Fruit fly (Drosophila melanogaster) whole organism, embryonic: ENCODE measurements around the gene CG42798.
A peak's percentile ranks its signal among the peaks of the same experiment; 100 is the strongest.

Experiments used
- Asciz ChIP-seq: fragments of 200-800 bp; sonication (Bioruptor generic); optimal IDR thresholded peaks from 2 replicates; lab custom pipeline; 2017; ENCODE audit warnings: missing biosample characterization, mild to moderate bottlenecking, missing genetic modification characterization, missing genetic modification reagents
- CG10147 ChIP-seq: fragments of 200-800 bp; sonication (Bioruptor generic); optimal IDR thresholded peaks from 2 replicates; lab custom pipeline; 2019; ENCODE audit warnings: missing biosample characterization, mild to moderate bottlenecking, missing genetic modification characterization, moderate library complexity
- CG10654 ChIP-seq: fragments of 200-800 bp; sonication (Bioruptor generic); optimal IDR thresholded peaks from 2 replicates; lab custom pipeline; 2016; ENCODE audit warnings: missing biosample characterization, missing genetic modification characterization
- CG11504 ChIP-seq: fragments of 200-800 bp; sonication (Bioruptor generic); optimal IDR thresholded peaks from 3 replicates; lab custom pipeline; 2019; ENCODE audit warnings: missing biosample characterization, mild to moderate bottlenecking, missing genetic modification characterization, moderate library complexity
- CG12071 ChIP-seq: fragments of 200-800 bp; sonication (Bioruptor generic); optimal IDR thresholded peaks from 3 replicates; lab custom pipeline; 2018; ENCODE audit warnings: missing biosample characterization, mild to moderate bottlenecking, missing genetic modification characterization
- CG13894 ChIP-seq: fragments of 200-800 bp; sonication (Bioruptor generic); optimal IDR thresholded peaks from 3 replicates; lab custom pipeline; 2018; ENCODE audit warnings: missing biosample characterization, mild to moderate bottlenecking, missing genetic modification characterization, moderate library complexity
- CG14014 ChIP-seq: fragments of 200-800 bp; sonication (Bioruptor generic); IDR thresholded peaks from 2 replicates; pipeline ENCODE4 v1.3.6; 2022; ENCODE audit warnings: missing biosample characterization, missing genetic modification characterization
- CG15011 ChIP-seq: fragments of 200-800 bp; sonication (Bioruptor generic); optimal IDR thresholded peaks from 3 replicates; lab custom pipeline; 2018; ENCODE audit warnings: missing biosample characterization, mild to moderate bottlenecking, missing genetic modification characterization
- CG1647 ChIP-seq: fragments of 200-800 bp; sonication (Bioruptor generic); optimal IDR thresholded peaks from 3 replicates; lab custom pipeline; 2016; ENCODE audit warnings: missing biosample characterization, missing genetic modification characterization
- CG1792 ChIP-seq: fragments of 200-800 bp; sonication (Bioruptor generic); optimal IDR thresholded peaks from 2 replicates; lab custom pipeline; 2016; ENCODE audit warnings: missing biosample characterization, missing genetic modification characterization
- CG18476 ChIP-seq: fragments of 200-800 bp; sonication (Bioruptor generic); optimal IDR thresholded peaks from 2 replicates; lab custom pipeline; 2016; ENCODE audit warnings: missing biosample characterization, mild to moderate bottlenecking, missing genetic modification characterization
- CG18764 ChIP-seq: fragments of 200-800 bp; sonication (Bioruptor generic); optimal IDR thresholded peaks from 3 replicates; lab custom pipeline; 2016; ENCODE audit warnings: missing biosample characterization, missing genetic modification characterization
- CG2116 ChIP-seq: fragments of 200-800 bp; sonication (Bioruptor generic); optimal IDR thresholded peaks from 3 replicates; lab custom pipeline; 2018; ENCODE audit warnings: missing biosample characterization, mild to moderate bottlenecking, missing genetic modification characterization
- CG2889 ChIP-seq: fragments of 200-800 bp; sonication (Bioruptor generic); IDR thresholded peaks from 3 replicates; pipeline ENCODE4 v1.3.6; 2022; ENCODE audit warnings: missing biosample characterization, missing genetic modification characterization
- CG31365 ChIP-seq: fragments of 200-800 bp; sonication (Bioruptor generic); optimal IDR thresholded peaks from 2 replicates; lab custom pipeline; 2018; ENCODE audit warnings: missing biosample characterization, mild to moderate bottlenecking, missing genetic modification characterization
- CG31388 ChIP-seq: fragments of 200-800 bp; sonication (Bioruptor generic); optimal IDR thresholded peaks from 2 replicates; lab custom pipeline; 2016; ENCODE audit warnings: missing biosample characterization, missing genetic modification characterization
- CG3995 ChIP-seq: fragments of 200-800 bp; sonication (Bioruptor generic); optimal IDR thresholded peaks from 3 replicates; lab custom pipeline; 2016; ENCODE audit warnings: missing biosample characterization, missing genetic modification characterization
- CG42726 ChIP-seq: fragments of 200-800 bp; sonication (Bioruptor generic); IDR thresholded peaks from 2 replicates; pipeline ENCODE4 v1.3.6; 2022; ENCODE audit warnings: missing biosample characterization, missing genetic modification characterization; ENCODE audit not compliant: partially characterized antibody
- CG4730 ChIP-seq: fragments of 200-800 bp; sonication (Bioruptor generic); IDR thresholded peaks from 2 replicates; pipeline ENCODE4 v1.3.6; 2022; ENCODE audit warnings: missing biosample characterization, missing genetic modification characterization
- CG5953 ChIP-seq: fragments of 200-800 bp; sonication (Bioruptor generic); IDR thresholded peaks from 2 replicates; pipeline ENCODE4 v1.3.6; 2022; ENCODE audit warnings: missing biosample characterization, missing genetic modification characterization
- CG6654 ChIP-seq: fragments of 200-800 bp; sonication (Bioruptor generic); optimal IDR thresholded peaks from 2 replicates; lab custom pipeline; 2017; ENCODE audit warnings: missing biosample characterization, mild to moderate bottlenecking, missing genetic modification characterization
- CG6683 ChIP-seq: fragments of 200-800 bp; sonication (Bioruptor generic); optimal IDR thresholded peaks from 2 replicates; lab custom pipeline; 2017; ENCODE audit warnings: missing biosample characterization, mild to moderate bottlenecking, missing genetic modification characterization, missing genetic modification reagents
- CG9817 ChIP-seq: fragments of 200-800 bp; sonication (Bioruptor generic); optimal IDR thresholded peaks from 2 replicates; lab custom pipeline; 2018; ENCODE audit warnings: missing biosample characterization, mild to moderate bottlenecking, missing genetic modification characterization, moderate library complexity
- Camta ChIP-seq: fragments of 200-800 bp; sonication (Bioruptor generic); optimal IDR thresholded peaks from 2 replicates; lab custom pipeline; 2016; ENCODE audit warnings: missing biosample characterization, missing genetic modification characterization
- Doc2 ChIP-seq: fragments of 200-800 bp; sonication (Bioruptor generic); IDR thresholded peaks from 2 replicates; pipeline ENCODE4 v1.3.6; 2022; ENCODE audit warnings: missing biosample characterization, missing genetic modification characterization
- Dref ChIP-seq: fragments of 200-800 bp; sonication (Bioruptor generic); IDR thresholded peaks from 2 replicates; pipeline ENCODE4 v1.3.6; 2022; ENCODE audit warnings: missing biosample characterization, missing genetic modification characterization
- HLH4C ChIP-seq: fragments of 200-800 bp; sonication (Bioruptor generic); IDR thresholded peaks from 3 replicates; pipeline ENCODE4 v1.3.6; 2022; ENCODE audit warnings: missing biosample characterization, missing genetic modification characterization; ENCODE audit not compliant: partially characterized antibody
- HmgD ChIP-seq: fragments of 200-800 bp; sonication (Bioruptor generic); optimal IDR thresholded peaks from 3 replicates; lab custom pipeline; 2016; ENCODE audit warnings: missing biosample characterization, missing genetic modification characterization
- HmgZ ChIP-seq: fragments of 200-800 bp; sonication (Bioruptor generic); optimal IDR thresholded peaks from 2 replicates; lab custom pipeline; 2018; ENCODE audit warnings: missing biosample characterization, mild to moderate bottlenecking, missing genetic modification characterization
- Hmr ChIP-seq: fragments of 200-800 bp; sonication (Bioruptor generic); optimal IDR thresholded peaks from 3 replicates; lab custom pipeline; 2017; ENCODE audit warnings: mild to moderate bottlenecking, missing biosample characterization, missing genetic modification reagents, missing genetic modification characterization
- Ptx1 ChIP-seq: fragments of 200-800 bp; sonication (Bioruptor generic); IDR thresholded peaks from 2 replicates; pipeline ENCODE4 v1.3.6; 2022; ENCODE audit warnings: missing biosample characterization, missing genetic modification characterization
- Six4 ChIP-seq: fragments of 200-800 bp; sonication (Bioruptor generic); optimal IDR thresholded peaks from 2 replicates; lab custom pipeline; 2016; ENCODE audit warnings: missing biosample characterization, missing genetic modification characterization
- bab2 ChIP-seq: fragments of 200-800 bp; sonication (Bioruptor generic); optimal IDR thresholded peaks from 2 replicates; lab custom pipeline; 2016; ENCODE audit warnings: missing biosample characterization, missing genetic modification characterization
- bcd ChIP-seq: fragments of 200-800 bp; sonication (Bioruptor generic); optimal IDR thresholded peaks from 2 replicates; lab custom pipeline; 2017; ENCODE audit warnings: missing biosample characterization, mild to moderate bottlenecking, missing genetic modification characterization
- bowl ChIP-seq: fragments of 200-800 bp; sonication (Bioruptor generic); IDR thresholded peaks from 2 replicates; pipeline ENCODE4 v1.3.6; 2022; ENCODE audit warnings: missing biosample characterization, missing genetic modification characterization
- br ChIP-seq: fragments of >200 bp; optimal IDR thresholded peaks from 2 replicates; lab custom pipeline; 2017
- corto ChIP-seq: fragments of 200-800 bp; sonication (Bioruptor generic); optimal IDR thresholded peaks from 2 replicates; lab custom pipeline; 2016; ENCODE audit warnings: missing biosample characterization, mild to moderate bottlenecking, missing genetic modification characterization, moderate library complexity
- da ChIP-seq: fragments of 200-800 bp; sonication (Bioruptor generic); optimal IDR thresholded peaks from 2 replicates; lab custom pipeline; 2016; ENCODE audit warnings: missing biosample characterization, missing genetic modification characterization
- danr ChIP-seq: fragments of 200-800 bp; sonication (Bioruptor generic); IDR thresholded peaks from 2 replicates; pipeline ENCODE4 v1.3.6; 2022; ENCODE audit warnings: missing biosample characterization, missing genetic modification characterization
- fd96Cb ChIP-seq: fragments of 200-800 bp; sonication (Bioruptor generic); optimal IDR thresholded peaks from 2 replicates; lab custom pipeline; 2018; ENCODE audit warnings: missing biosample characterization, mild to moderate bottlenecking, missing genetic modification characterization, moderate library complexity
- hbn ChIP-seq: fragments of 200-800 bp; sonication (Bioruptor generic); IDR thresholded peaks from 2 replicates; pipeline ENCODE4 v1.3.6; 2022; ENCODE audit warnings: missing biosample characterization, missing genetic modification characterization; ENCODE audit not compliant: partially characterized antibody
- knrl ChIP-seq: fragments of 200-800 bp; sonication (Bioruptor generic); IDR thresholded peaks from 3 replicates; pipeline ENCODE4 v1.3.6; 2022; ENCODE audit warnings: missing biosample characterization, missing genetic modification characterization; ENCODE audit not compliant: partially characterized antibody
- lbe ChIP-seq: fragments of 200-800 bp; sonication (Bioruptor generic); optimal IDR thresholded peaks from 2 replicates; lab custom pipeline; 2016; ENCODE audit warnings: missing biosample characterization, mild to moderate bottlenecking, missing genetic modification characterization
- org-1 ChIP-seq: fragments of 200-800 bp; sonication (Bioruptor generic); optimal IDR thresholded peaks from 2 replicates; lab custom pipeline; 2017; ENCODE audit warnings: missing biosample characterization, missing genetic modification characterization
- pum ChIP-seq: fragments of 200-800 bp; sonication (Bioruptor generic); optimal IDR thresholded peaks from 2 replicates; lab custom pipeline; 2016; ENCODE audit warnings: missing biosample characterization, missing genetic modification characterization
- scrt ChIP-seq: fragments of 200-800 bp; sonication (Bioruptor generic); optimal IDR thresholded peaks from 2 replicates; lab custom pipeline; 2018; ENCODE audit warnings: missing biosample characterization, mild to moderate bottlenecking, missing genetic modification characterization, moderate library complexity
- slp2 ChIP-seq: fragments of 200-800 bp; sonication (Bioruptor generic); optimal IDR thresholded peaks from 2 replicates; lab custom pipeline; 2016; ENCODE audit warnings: missing biosample characterization, missing genetic modification characterization
- twi ChIP-seq: fragments of 200-800 bp; optimal IDR thresholded peaks from 2 replicates; lab custom pipeline; 2019; ENCODE audit warnings: missing biosample characterization, mild to moderate bottlenecking, missing genetic modification characterization, moderate library complexity
- unc-4 ChIP-seq: fragments of 200-800 bp; sonication (Bioruptor generic); IDR thresholded peaks from 2 replicates; pipeline ENCODE4 v1.3.6; 2022; ENCODE audit warnings: missing biosample characterization, missing genetic modification characterization; ENCODE audit not compliant: partially characterized antibody
- vvl ChIP-seq: fragments of 200-800 bp; sonication (Bioruptor generic); IDR thresholded peaks from 2 replicates; pipeline ENCODE4 v1.3.6; 2022; ENCODE audit warnings: missing biosample characterization, missing genetic modification characterization

The CG42798 gene

dm6 chr3R:17447615-17448014 lies 41.1 kb downstream of the CG42798 start (continued):
- TF ChIP-seq Ptx1 (no peak), CG1647 (GFP tag; lab: Kevin White, UChicago) (no peak), CG18476 (no peak), unc-4 (GFP tag; lab: Robert Waterston, UW) (no peak), Six4 (no peak), scrt (no peak), fd96Cb (tag; lab: Kevin White, UChicago) (no peak), CG4730 (GFP tag; lab: Robert Waterston, UW) (no peak), Dref (no peak), CG6654 (GFP tag; lab: Kevin White, UChicago) (no peak), CG14014 (no peak), vvl (GFP tag; lab: Robert Waterston, UW) (peak; percentile 60; the same call in 1 of the 2 replicates), CG5953 (no peak), twi (tag; lab: Kevin White, UChicago) (no peak), CG2116 (GFP tag; lab: Kevin White, UChicago) (no peak), br (lab: Kevin White, UChicago) (no peak), HmgZ (no peak)

- no peak for TF ChIP-seq Camta (GFP tag; lab: Kevin White, UChicago)
- TF ChIP-seq CG2889 (GFP tag; lab: Robert Waterston, UW) = 0 out of 3 replicates have a peak, but pooled peaks have one; percentile 24
These were observed 42.3 kb downstream of the CG42798 start, which contains the start of gene Eh for dm6 chr3R:17448758-17449157. Gene Eh, minus strand, starts transcription at chr3R:17448858.

dm6 chr3R:17449402-17449801 lies 42.9 kb downstream of the CG42798 start:
- TF ChIP-seq CG9817 (tag; lab: Kevin White, UChicago) (peak; percentile 16), CG10147 (GFP tag; lab: Kevin White, UChicago) (no peak), CG31365 (tag; lab: Kevin White, UChicago) (peak; percentile 97), bab2 (GFP tag; lab: Kevin White, UChicago) (no peak), HmgZ (peak; percentile 10), pum (GFP tag; lab: Kevin White, UChicago) (no peak), CG31388 (no peak), HLH4C (GFP tag; lab: Robert Waterston, UW) (peak; percentile 15; the same call in 1 of the 3 replicates), CG10654 (GFP tag; lab: Kevin White, UChicago) (no peak), lbe (GFP tag; lab: Kevin White, UChicago) (no peak), CG13894 (peak; percentile 9), bowl (no peak), CG3995 (GFP tag; lab: Kevin White, UChicago) (peak; percentile 28), corto (GFP tag; lab: Kevin White, UChicago) (no peak), danr (GFP tag; lab: Robert Waterston, UW) (no peak), Doc2 (GFP tag; lab: Robert Waterston, UW) (no peak), bcd (peak; percentile 19), CG11504 (tag; lab: Kevin White, UChicago) (peak; percentile 46), Hmr (GFP tag; lab: Kevin White, UChicago) (no peak), CG12071 (GFP tag; lab: Kevin White, UChicago) (no peak), slp2 (GFP tag; lab: Kevin White, UChicago) (no peak), HmgD (peak; percentile 28), CG1792 (GFP tag; lab: Kevin White, UChicago) (no peak), CG15011 (GFP tag; lab: Kevin White, UChicago) (no peak), knrl (peak; percentile 65; the same call in 2 of the 3 replicates), CG6683 (GFP tag; lab: Kevin White, UChicago) (no peak), Asciz (no peak), CG42726 (GFP tag; lab: Robert Waterston, UW) (peak; percentile 71), hbn (GFP tag; lab: Robert Waterston, UW) (no peak), da (GFP tag; lab: Kevin White, UChicago) (no peak), org-1 (GFP tag; lab: Kevin White, UChicago) (no peak), CG18764 (GFP tag; lab: Kevin White, UChicago) (no peak)
